Worm (Caenorhabditis elegans) whole organism, mixed stage, embryonic: ENCODE data around the gene C29E4.13.
A peak's percentile ranks its signal among the peaks of the same experiment; 100 is the strongest.

Experiments used
- M03D4.4 ChIP-seq: sonication (generic microtip); optimal IDR thresholded peaks from 2 replicates; lab custom pipeline; 2017; ENCODE audit warnings: mild to moderate bottlenecking, missing genetic modification characterization, missing compliant biosample characterization
- bed-3 ChIP-seq: fragments of 200-800 bp; sonication (Bioruptor generic); optimal IDR thresholded peaks from 3 replicates; lab custom pipeline; 2018; ENCODE audit warnings: mild to moderate bottlenecking, missing genetic modification characterization, moderate library complexity, missing compliant biosample characterization
- ceh-43 ChIP-seq: fragments of 200-800 bp; sonication (Bioruptor generic); optimal IDR thresholded peaks from 2 replicates; lab custom pipeline; 2018; ENCODE audit warnings: mild to moderate bottlenecking, missing genetic modification characterization, moderate library complexity, missing compliant biosample characterization
- ceh-83 ChIP-seq: fragments of 200-800 bp; sonication (Bioruptor generic); optimal IDR thresholded peaks from 2 replicates; lab custom pipeline; 2018; ENCODE audit warnings: mild to moderate bottlenecking, missing genetic modification characterization, missing compliant biosample characterization
- cnd-1 ChIP-seq: fragments of 200-800 bp; sonication (Bioruptor generic); optimal IDR thresholded peaks from 2 replicates; lab custom pipeline; 2018; ENCODE audit warnings: mild to moderate bottlenecking, missing genetic modification characterization, missing compliant biosample characterization
- drap-1 ChIP-seq: fragments of 200-800 bp; sonication (Bioruptor generic); optimal IDR thresholded peaks from 3 replicates; lab custom pipeline; 2018; ENCODE audit warnings: mild to moderate bottlenecking, missing genetic modification characterization, missing compliant biosample characterization
- elt-1 ChIP-seq: sonication (generic microtip); optimal IDR thresholded peaks from 2 replicates; lab custom pipeline; 2017; ENCODE audit warnings: missing genetic modification characterization, mild to moderate bottlenecking, missing compliant biosample characterization, antibody characterized with exemption, moderate library complexity, borderline replicate concordance; ENCODE audit not compliant: insufficient read depth
- elt-3 ChIP-seq: fragments of 150-350 bp; optimal IDR thresholded peaks from 2 replicates; lab custom pipeline; 2014; ENCODE audit warnings: missing biosample characterization, missing genetic modification characterization
- flh-1 ChIP-seq: fragments of 200-800 bp; sonication (Bioruptor generic); optimal IDR thresholded peaks from 2 replicates; lab custom pipeline; 2018; ENCODE audit warnings: mild to moderate bottlenecking, missing genetic modification characterization, moderate library complexity, missing compliant biosample characterization
- ham-2 ChIP-seq: fragments of 200-800 bp; sonication (Bioruptor generic); optimal IDR thresholded peaks from 2 replicates; lab custom pipeline; 2018; ENCODE audit warnings: mild to moderate bottlenecking, missing genetic modification characterization, missing compliant biosample characterization
- hlh-1 ChIP-seq: fragments of 150-350 bp; optimal IDR thresholded peaks from 2 replicates; lab custom pipeline; 2014; ENCODE audit warnings: missing biosample characterization, missing genetic modification reagents, missing genetic modification characterization
- lin-13 ChIP-seq: fragments of 150-350 bp; optimal IDR thresholded peaks from 2 replicates; lab custom pipeline; 2014; ENCODE audit warnings: missing biosample characterization, missing genetic modification characterization
- lin-32 ChIP-seq: fragments of 200-800 bp; sonication (Bioruptor generic); optimal IDR thresholded peaks from 2 replicates; lab custom pipeline; 2018; ENCODE audit warnings: mild to moderate bottlenecking, missing genetic modification characterization, missing compliant biosample characterization
- lsy-2 ChIP-seq: fragments of 150-350 bp; optimal IDR thresholded peaks from 2 replicates; lab custom pipeline; 2014; ENCODE audit warnings: missing biosample characterization, missing genetic modification characterization
- mep-1 ChIP-seq: fragments of 150-350 bp; optimal IDR thresholded peaks from 2 replicates; lab custom pipeline; 2017; ENCODE audit warnings: missing biosample characterization, missing genetic modification reagents, missing genetic modification characterization, inconsistent platforms
- mls-2 ChIP-seq: sonication (generic microtip); optimal IDR thresholded peaks from 2 replicates; lab custom pipeline; 2016; ENCODE audit warnings: mild to moderate bottlenecking, missing genetic modification characterization, moderate library complexity, missing compliant biosample characterization
- nhr-237 ChIP-seq: fragments of 150-350 bp; optimal IDR thresholded peaks from 2 replicates; lab custom pipeline; 2014; ENCODE audit warnings: missing biosample characterization, missing genetic modification characterization
- nhr-76 ChIP-seq: sonication (generic microtip); optimal IDR thresholded peaks from 2 replicates; lab custom pipeline; 2017; ENCODE audit warnings: missing biosample characterization, missing genetic modification characterization
- pha-4 ChIP-seq: fragments of 150-350 bp; optimal IDR thresholded peaks from 2 replicates; lab custom pipeline; 2018; ENCODE audit warnings: missing biosample characterization, missing genetic modification reagents, missing genetic modification characterization
- sem-2 ChIP-seq: fragments of 200-800 bp; sonication (Bioruptor generic); optimal IDR thresholded peaks from 2 replicates; lab custom pipeline; 2018; ENCODE audit warnings: mild to moderate bottlenecking, missing genetic modification characterization, missing compliant biosample characterization
- tbx-8 ChIP-seq: fragments of 200-800 bp; sonication (Bioruptor generic); optimal IDR thresholded peaks from 2 replicates; lab custom pipeline; 2018; ENCODE audit warnings: mild to moderate bottlenecking, missing genetic modification characterization, moderate library complexity, missing compliant biosample characterization
- unc-120 ChIP-seq: sonication (generic microtip); optimal IDR thresholded peaks from 2 replicates; lab custom pipeline; 2017; ENCODE audit warnings: missing genetic modification characterization, missing compliant biosample characterization; ENCODE audit not compliant: poor library complexity, severe bottlenecking
- unc-39 ChIP-seq: fragments of 150-350 bp; optimal IDR thresholded peaks from 2 replicates; lab custom pipeline; 2014; ENCODE audit warnings: missing biosample characterization, missing genetic modification characterization
- unc-62 ChIP-seq: fragments of 150-350 bp; optimal IDR thresholded peaks from 2 replicates; lab custom pipeline; 2014; ENCODE audit warnings: missing biosample characterization, missing genetic modification reagents, missing genetic modification characterization
- zip-8 ChIP-seq: fragments of 150-350 bp; optimal IDR thresholded peaks from 2 replicates; lab custom pipeline; 2014; ENCODE audit warnings: missing biosample characterization, missing genetic modification characterization
- ztf-11 ChIP-seq: fragments of 150-350 bp; optimal IDR thresholded peaks from 2 replicates; lab custom pipeline; 2014; ENCODE audit warnings: missing biosample characterization, missing genetic modification characterization

Gene C29E4.13

DNA sequence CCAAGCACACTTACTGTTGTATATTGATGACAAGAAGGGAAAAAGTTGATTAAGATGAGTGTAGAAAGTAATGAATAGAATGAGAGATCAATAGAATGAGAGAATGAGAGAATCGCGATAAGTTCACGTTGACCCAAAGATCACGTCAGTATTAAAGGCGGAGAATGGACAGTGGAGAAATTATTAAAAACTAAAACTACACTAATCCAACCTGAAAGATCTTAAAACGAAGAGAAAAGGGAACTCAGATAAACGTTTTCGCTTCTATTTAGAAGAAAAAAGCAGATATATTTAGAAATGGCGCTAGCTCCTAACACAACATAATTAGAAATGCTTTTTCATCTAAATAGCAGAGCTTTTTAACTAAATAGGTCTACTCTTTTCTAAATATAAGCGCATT, 24.7 kb upstream of the C29E4.13 start, which contains the start of gene let-754:
TSS of gene let-754 (minus strand) at position 101 of the 400 bp plus-strand sequence.
- TF ChIP-seq pha-4 (no peak), zip-8 (no peak), lin-13 (tag; lab: Kevin White, UChicago) (no peak), ztf-11 (tag; lab: Kevin White, UChicago) (no peak), mep-1 (tag; lab: Kevin White, UChicago) (no peak), tbx-8 (GFP tag; lab: Kevin White, UChicago) (no peak), drap-1 (GFP tag; lab: Kevin White, UChicago) (no peak), hlh-1 (no peak), nhr-237 (no peak), ham-2 (no peak)

- TF ChIP-seq lsy-2 (tag; lab: Kevin White, UChicago) (peak; percentile 24), unc-39 (tag; lab: Kevin White, UChicago) (no peak), unc-120 (tag; lab: Kevin White, UChicago) (no peak), mls-2 (tag; lab: Kevin White, UChicago) (no peak), mep-1 (tag; lab: Kevin White, UChicago) (peak; percentile 14), bed-3 (GFP tag; lab: Kevin White, UChicago) (no peak), hlh-1 (no peak)
Observed at ce11 chrIII:7952077-7952765, 23.7 kb upstream of the C29E4.13 start, which contains the start of gene C29E4.15. Gene C29E4.15 (plus strand): TSS chrIII:7952623.

- no peak for TF ChIP-seq mep-1 (tag; lab: Kevin White, UChicago)
- no peak for TF ChIP-seq unc-62 (GFP tag; lab: Kevin White, UChicago)
Observed at ce11 chrIII:7950447-7950846, 21.9 kb upstream of the C29E4.13 start.

ce11 chrIII:7948802-7949201, 20.3 kb upstream of the C29E4.13 start, which contains the start of gene col-90:
Gene col-90 (plus strand): TSS chrIII:7948838.
- TF ChIP-seq nhr-237 (no peak), M03D4.4 (tag; lab: Kevin White, UChicago) (no peak), sem-2 (no peak), bed-3 (GFP tag; lab: Kevin White, UChicago) (no peak), nhr-76 (tag; lab: Kevin White, UChicago) (no peak), ham-2 (no peak), lin-13 (tag; lab: Kevin White, UChicago) (no peak), tbx-8 (GFP tag; lab: Kevin White, UChicago) (no peak), elt-1 (tag; lab: Kevin White, UChicago) (no peak), ceh-43 (no peak), lsy-2 (tag; lab: Kevin White, UChicago) (no peak), cnd-1 (tag; lab: Kevin White, UChicago) (no peak), mep-1 (tag; lab: Kevin White, UChicago) (no peak), ceh-83 (GFP tag; lab: Kevin White, UChicago) (no peak), ztf-11 (tag; lab: Kevin White, UChicago) (no peak)

ce11 chrIII:7947677-7948076, 19.2 kb upstream of the C29E4.13 start:
- TF ChIP-seq lin-32 (GFP tag; lab: Kevin White, UChicago) (no peak), nhr-237 (no peak), elt-3 (no peak), ham-2 (no peak), tbx-8 (GFP tag; lab: Kevin White, UChicago) (no peak)
- TF ChIP-seq, all 35 proteins: peak for 0

- TF ChIP-seq M03D4.4 (tag; lab: Kevin White, UChicago) = no peak
- TF ChIP-seq ceh-83 (GFP tag; lab: Kevin White, UChicago) = no peak
- TF ChIP-seq nhr-237 = no peak
- TF ChIP-seq flh-1 (GFP tag; lab: Kevin White, UChicago) = no peak
Observed at ce11 chrIII:7946968-7947491, 18.5 kb upstream of the C29E4.13 start, which contains the start of gene gsto-1. Gene gsto-1 (minus strand): TSS chrIII:7947018.
